Worm (Caenorhabditis elegans) whole organism, midembryonic: ENCODE results near the gene sdc-2.

Experiments used
- cog-1 ChIP-seq: sonication (generic microtip); optimal IDR thresholded peaks from 2 replicates; lab custom pipeline; 2016; ENCODE audit warnings: missing genetic modification characterization, missing compliant biosample characterization
- flt-1 ChIP-seq: fragments of 200-800 bp; sonication (Bioruptor generic); IDR thresholded peaks from 2 replicates; pipeline ENCODE4 v1.3.6; 2022; ENCODE audit warnings: missing genetic modification characterization, missing compliant biosample characterization
- med-1 ChIP-seq: sonication (generic microtip); optimal IDR thresholded peaks from 2 replicates; lab custom pipeline; 2017; ENCODE audit warnings: missing genetic modification characterization, mild to moderate bottlenecking, missing compliant biosample characterization, antibody characterized with exemption, missing genetic modification reagents; ENCODE audit not compliant: insufficient read depth
- ztf-29 ChIP-seq: fragments of 200-800 bp; sonication (Bioruptor generic); IDR thresholded peaks from 2 replicates; pipeline ENCODE4 v1.3.6; 2022; ENCODE audit warnings: missing genetic modification reagents, missing genetic modification characterization, missing compliant biosample characterization

DNA sequence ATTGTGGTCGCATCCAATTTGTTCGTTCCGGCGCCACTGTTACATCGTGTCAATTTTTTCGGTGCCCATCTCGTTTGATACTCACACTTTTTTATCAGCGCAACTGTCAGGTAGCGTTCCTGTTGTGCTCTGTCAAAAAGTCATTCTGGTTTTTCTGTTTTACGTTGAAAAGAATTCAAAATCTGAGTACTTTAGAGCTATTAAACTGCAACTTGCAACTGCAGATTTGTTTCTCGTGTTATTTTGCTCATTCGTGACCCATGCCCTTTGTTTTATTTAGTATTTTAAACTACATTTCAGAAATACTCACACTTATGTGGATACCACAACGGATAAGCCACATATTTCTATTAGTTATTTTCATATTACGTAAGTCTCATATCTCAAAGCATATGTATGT is 38.1 kb downstream of the sdc-2 start, which contains the start of gene lev-8:
- no peak for TF ChIP-seq flt-1 (GFP tag; lab: Robert Waterston, UW)
- no peak for TF ChIP-seq med-1 (GFP tag; lab: Kevin White, UChicago)
- no peak for TF ChIP-seq cog-1
- no peak for TF ChIP-seq ztf-29
